Fruit fly (Drosophila melanogaster): Measurements from ENCODE around the gene SmydA-3.

Gene SmydA-3

dm6 chr2L:10849511-10850191, at the start of gene SmydA-3:
TSS of gene SmydA-3 (plus strand) at chr2L:10850141.
- TF ChIP-seq prd (optimal IDR thresholded peaks at IDR 0.05) (no peak), prd (GFP tag; IDR thresholded peaks at IDR 0.05) (peak; percentile 59; the same call in 1 of the 3 replicates), az2 (GFP tag; optimal IDR thresholded peaks at IDR 0.05) (peak; percentile 20), CG14050 (GFP tag; IDR thresholded peaks at IDR 0.05) (0 out of 3 replicates have a peak, but pooled peaks have one; percentile 10), ind (GFP tag; optimal IDR thresholded peaks at IDR 0.05) (peak; percentile 11), Oli (tag; optimal IDR thresholded peaks at IDR 0.05) (peak; percentile 18), CG17829 (tag; optimal IDR thresholded peaks at IDR 0.05) (no peak), Meics (GFP tag; optimal IDR thresholded peaks at IDR 0.05) (peak; percentile 44), tgo (GFP tag; IDR thresholded peaks at IDR 0.05) (peak; percentile 42; the same call in 1 of the 3 replicates), CG11695 (GFP tag; IDR thresholded peaks at IDR 0.05) (peak; percentile 63; the same call in 1 of the 3 replicates), bsh (GFP tag; optimal IDR thresholded peaks at IDR 0.05) (peak; percentile 21 to 25), CG10267 (tag; optimal IDR thresholded peaks at IDR 0.05) (peak; percentile 7), CG12104 (GFP tag; optimal IDR thresholded peaks at IDR 0.05) (peak; percentile 5), Ets65A (GFP tag) (peak; percentile 82), CG11696 (GFP tag; IDR thresholded peaks at IDR 0.05) (peak; percentile 78), CG10543 (GFP tag; optimal IDR thresholded peaks at IDR 0.05) (peak; percentile 25), CG8388 (GFP tag; optimal IDR thresholded peaks at IDR 0.05) (peak; percentile 2), Med (GFP tag) (peak; percentile 62), lola (GFP tag; optimal IDR thresholded peaks at IDR 0.05) (no peak), tx (GFP tag; optimal IDR thresholded peaks at IDR 0.05) (no peak), Ptx1 (GFP tag; IDR thresholded peaks at IDR 0.05) (peak; percentile 20; the same call in 1 of the 2 replicates), Xrp1 (GFP tag; IDR thresholded peaks at IDR 0.05) (peak; percentile 33; the same call in 1 of the 2 replicates), CG17359 (tag; optimal IDR thresholded peaks at IDR 0.05) (peak; percentile 49), vfl (GFP tag; optimal IDR thresholded peaks at IDR 0.05) (no peak), fu2 (GFP tag; optimal IDR thresholded peaks at IDR 0.05) (no peak), CG12155 (GFP tag; optimal IDR thresholded peaks at IDR 0.05) (peak; percentile 19), CG3281 (GFP tag; optimal IDR thresholded peaks at IDR 0.05) (peak; percentile 44), phol (tag; optimal IDR thresholded peaks at IDR 0.05) (peak; percentile 31), CG18619 (GFP tag; optimal IDR thresholded peaks at IDR 0.05) (peak; percentile 5), sob (GFP tag; IDR thresholded peaks at IDR 0.05) (0 out of 2 replicates have a peak, but pooled peaks have one; percentile 27), CG2712 (tag; optimal IDR thresholded peaks at IDR 0.05) (peak; percentile 33), D (optimal IDR thresholded peaks at IDR 0.05) (no peak), D (GFP tag; optimal IDR thresholded peaks at IDR 0.05) (peak; percentile 25), CG34422 (GFP tag; IDR thresholded peaks at IDR 0.05) (0 out of 3 replicates have a peak, but pooled peaks have one; percentile 8), slbo (GFP tag; IDR thresholded peaks at IDR 0.05) (peak; percentile 44; the same call in 1 of the 2 replicates), sd (tag; optimal IDR thresholded peaks at IDR 0.05) (peak; percentile 62), lilli (GFP tag; optimal IDR thresholded peaks at IDR 0.05) (peak; percentile 8), cwo (GFP tag; optimal IDR thresholded peaks at IDR 0.05) (no peak), chm (GFP tag; IDR thresholded peaks at IDR 0.05) (0 out of 2 replicates have a peak, but pooled peaks have one; percentile 6), pb (GFP tag; optimal IDR thresholded peaks at IDR 0.05) (no peak), CG11093 (GFP tag; IDR thresholded peaks at IDR 0.05) (0 out of 3 replicates have a peak, but pooled peaks have one; percentile 9), Drgx (GFP tag; IDR thresholded peaks at IDR 0.05) (peak; percentile 79), ara (GFP tag; IDR thresholded peaks at IDR 0.05) (0 out of 2 replicates have a peak, but pooled peaks have one; percentile 30), caup (GFP tag; optimal IDR thresholded peaks at IDR 0.05; ENCODE audit: severe bottlenecking) (peak; percentile 18), chinmo (GFP tag; IDR thresholded peaks at IDR 0.05; ENCODE audit: partially characterized antibody) (0 out of 4 replicates have a peak, but pooled peaks have one; percentile 24), CG1603 (tag; optimal IDR thresholded peaks at IDR 0.05) (no peak), hkb (optimal IDR thresholded peaks at IDR 0.05) (no peak), hkb (GFP tag; IDR thresholded peaks at IDR 0.05) (peak; percentile 71), nmo (GFP tag; optimal IDR thresholded peaks at IDR 0.05) (peak; percentile 6)

Measured in whole organism, embryonic.